Worm (Caenorhabditis elegans): ENCODE data around the gene T07G12.5.

- TF ChIP-seq ZK546.5 (tag; optimal IDR thresholded peaks at IDR 0.05) (no peak), fkh-10 (GFP tag; optimal IDR thresholded peaks at IDR 0.05) (no peak), nhr-77 (tag; optimal IDR thresholded peaks at IDR 0.05) (no peak), tbx-2 (tag; optimal IDR thresholded peaks at IDR 0.05) (no peak), egl-27 (tag; optimal IDR thresholded peaks at IDR 0.05) (no peak), nhr-11 (tag; optimal IDR thresholded peaks at IDR 0.05) (no peak), elt-1 (tag; optimal IDR thresholded peaks at IDR 0.05) (no peak), pha-4 (tag; optimal IDR thresholded peaks at IDR 0.05) (no peak), sea-2 (GFP tag; optimal IDR thresholded peaks at IDR 0.05) (no peak), fos-1 (tag; optimal IDR thresholded peaks at IDR 0.05) (no peak), ama-1 (optimal IDR thresholded peaks at IDR 0.05) (no peak)
These were observed 1.7 kb upstream of the T07G12.5 start, which contains the start of gene zim-1 for ce11 chrIV:10546589-10547136.

Data from whole organism, L3 larva.